In genomic region chr3L:3851847-3852246, dm6 we compare ENCODE assay signal across 2 fruit fly cellular contexts.
TF ChIP-seq lines count a peak whose summit lies in the region.

No protein-coding gene starts in this region.

TF ChIP-seq in whole organism, embryonic, 481 proteins besides CTCF, POLR2A, EP300 and RAD21 (continued from another document and continues in another):
- TF ChIP-seq jumu (GFP tag; optimal IDR thresholded peaks at IDR 0.05; lab: Kevin White, UChicago): peak; percentile 11
- TF ChIP-seq CG1603 (tag; optimal IDR thresholded peaks at IDR 0.05; lab: Kevin White, UChicago): peak; percentile 70
- no peak for TF ChIP-seq CG2129 (GFP tag; IDR thresholded peaks at IDR 0.05; lab: Robert Waterston, UW; ENCODE audit: partially characterized antibody)
- TF ChIP-seq tna (GFP tag; IDR thresholded peaks at IDR 0.05; lab: Robert Waterston, UW; ENCODE audit: partially characterized antibody): no peak
- peak; percentile 18 for TF ChIP-seq CG5245 (GFP tag; optimal IDR thresholded peaks at IDR 0.05; lab: Kevin White, UChicago)
- TF ChIP-seq CG9215 (GFP tag; IDR thresholded peaks at IDR 0.05; lab: Robert Waterston, UW): no peak
- no peak for TF ChIP-seq org-1 (GFP tag; optimal IDR thresholded peaks at IDR 0.05; lab: Kevin White, UChicago)
- TF ChIP-seq CG13775 (GFP tag; optimal IDR thresholded peaks at IDR 0.05; lab: Kevin White, UChicago): peak; percentile 10
- no peak for TF ChIP-seq ap (GFP tag; IDR thresholded peaks at IDR 0.05; lab: Robert Waterston, UW)
- TF ChIP-seq HLH3B (GFP tag; IDR thresholded peaks at IDR 0.05; lab: Robert Waterston, UW): peak; percentile 30; the same call in 1 of the 2 replicates
- TF ChIP-seq CG2120 (GFP tag; optimal IDR thresholded peaks at IDR 0.05; lab: Kevin White, UChicago): peak; percentile 43
- no peak for TF ChIP-seq CG11085 (GFP tag; IDR thresholded peaks at IDR 0.05; lab: Robert Waterston, UW)
- no peak for TF ChIP-seq CG12744 (GFP tag; optimal IDR thresholded peaks at IDR 0.05; lab: Kevin White, UChicago)
- TF ChIP-seq ttk (GFP tag; IDR thresholded peaks at IDR 0.05; lab: Robert Waterston, UW): no peak
- no peak for TF ChIP-seq CG13123 (GFP tag; optimal IDR thresholded peaks at IDR 0.05; lab: Kevin White, UChicago)
- peak; percentile 6 for TF ChIP-seq CG16815 (GFP tag; optimal IDR thresholded peaks at IDR 0.05; lab: Kevin White, UChicago)
- no peak for TF ChIP-seq maf-S (GFP tag; optimal IDR thresholded peaks at IDR 0.05; lab: Kevin White, UChicago)
- TF ChIP-seq ranshi (GFP tag; IDR thresholded peaks at IDR 0.05; lab: Robert Waterston, UW): no peak
- no peak for TF ChIP-seq her (GFP tag; optimal IDR thresholded peaks at IDR 0.05; lab: Kevin White, UChicago)
- TF ChIP-seq vfl (GFP tag; optimal IDR thresholded peaks at IDR 0.05; lab: Kevin White, UChicago): no peak
- TF ChIP-seq CG9727 (GFP tag; optimal IDR thresholded peaks at IDR 0.05; lab: Kevin White, UChicago): peak; percentile 41
- no peak for TF ChIP-seq tup (GFP tag; optimal IDR thresholded peaks at IDR 0.05; lab: Kevin White, UChicago)
- no peak for TF ChIP-seq klu (GFP tag; IDR thresholded peaks at IDR 0.05; lab: Robert Waterston, UW)
- no peak for TF ChIP-seq Dek (tag; optimal IDR thresholded peaks at IDR 0.05; lab: Kevin White, UChicago)
- TF ChIP-seq CG8281 (tag; optimal IDR thresholded peaks at IDR 0.05; lab: Kevin White, UChicago): no peak
- no peak for TF ChIP-seq CG15514 (GFP tag; optimal IDR thresholded peaks at IDR 0.05; lab: Kevin White, UChicago)
- no peak for TF ChIP-seq B-H2 (GFP tag; optimal IDR thresholded peaks at IDR 0.05; lab: Kevin White, UChicago)
- no peak for TF ChIP-seq CG18619 (GFP tag; optimal IDR thresholded peaks at IDR 0.05; lab: Kevin White, UChicago)
- peak; percentile 50 for TF ChIP-seq CG13894 (tag; optimal IDR thresholded peaks at IDR 0.05; lab: Kevin White, UChicago)
- no peak for TF ChIP-seq Meics (GFP tag; optimal IDR thresholded peaks at IDR 0.05; lab: Kevin White, UChicago)
- 0 out of 3 replicates have a peak, but pooled peaks have one; percentile 25 for TF ChIP-seq dysf (GFP tag; IDR thresholded peaks at IDR 0.05; lab: Robert Waterston, UW)
- peak; percentile 57 for TF ChIP-seq Sox102F (GFP tag; optimal IDR thresholded peaks at IDR 0.05; lab: Kevin White, UChicago)
- no peak for TF ChIP-seq CG12942 (GFP tag; optimal IDR thresholded peaks at IDR 0.05; lab: Kevin White, UChicago)
- TF ChIP-seq Awh (GFP tag; IDR thresholded peaks at IDR 0.05; lab: Robert Waterston, UW): peak; percentile 80
- no peak for TF ChIP-seq corto (GFP tag; optimal IDR thresholded peaks at IDR 0.05; lab: Kevin White, UChicago)
- TF ChIP-seq hkb (optimal IDR thresholded peaks at IDR 0.05; lab: Kevin White, UChicago): no peak
- TF ChIP-seq hkb (GFP tag; IDR thresholded peaks at IDR 0.05; lab: Robert Waterston, UW): 0 out of 2 replicates have a peak, but pooled peaks have one; percentile 9
- TF ChIP-seq CG10147 (GFP tag; optimal IDR thresholded peaks at IDR 0.05; lab: Kevin White, UChicago): peak; percentile 29
- no peak for TF ChIP-seq CG17568 (GFP tag; optimal IDR thresholded peaks at IDR 0.05; lab: Kevin White, UChicago)
- TF ChIP-seq HmgZ (tag; optimal IDR thresholded peaks at IDR 0.05; lab: Kevin White, UChicago): no peak
- TF ChIP-seq Xbp1 (GFP tag; optimal IDR thresholded peaks at IDR 0.05; lab: Kevin White, UChicago): peak; percentile 45
- no peak for TF ChIP-seq CG6854 (GFP tag; optimal IDR thresholded peaks at IDR 0.05; lab: Kevin White, UChicago)
- TF ChIP-seq tx (GFP tag; optimal IDR thresholded peaks at IDR 0.05; lab: Kevin White, UChicago): no peak
- no peak for TF ChIP-seq CG7271 (tag; optimal IDR thresholded peaks at IDR 0.05; lab: Kevin White, UChicago)
- TF ChIP-seq CG34376 (GFP tag; optimal IDR thresholded peaks at IDR 0.05; lab: Kevin White, UChicago): no peak
- peak; percentile 50 for TF ChIP-seq CG7839 (tag; optimal IDR thresholded peaks at IDR 0.05; lab: Kevin White, UChicago)
- no peak for TF ChIP-seq Atf3 (GFP tag; optimal IDR thresholded peaks at IDR 0.05; lab: Kevin White, UChicago)
- TF ChIP-seq E2f2 (GFP tag; IDR thresholded peaks at IDR 0.05; lab: Robert Waterston, UW): no peak
- TF ChIP-seq lilli (GFP tag; optimal IDR thresholded peaks at IDR 0.05; lab: Kevin White, UChicago): peak; percentile 37
- no peak for TF ChIP-seq cad (GFP tag; optimal IDR thresholded peaks at IDR 0.05; lab: Kevin White, UChicago)
- no peak for TF ChIP-seq CG9609 (GFP tag; optimal IDR thresholded peaks at IDR 0.05; lab: Kevin White, UChicago)
- no peak for TF ChIP-seq Sry-β (GFP tag; optimal IDR thresholded peaks at IDR 0.05; lab: Kevin White, UChicago)
- TF ChIP-seq CG31388 (GFP tag; optimal IDR thresholded peaks at IDR 0.05; lab: Kevin White, UChicago): no peak
- TF ChIP-seq yki (optimal IDR thresholded peaks at IDR 0.05; lab: Kevin White, UChicago): no peak
- no peak for TF ChIP-seq CG18476 (GFP tag; optimal IDR thresholded peaks at IDR 0.05; lab: Kevin White, UChicago)
- no peak for TF ChIP-seq Eip74EF (GFP tag; optimal IDR thresholded peaks at IDR 0.05; lab: Kevin White, UChicago)
- TF ChIP-seq CG12155 (GFP tag; optimal IDR thresholded peaks at IDR 0.05; lab: Kevin White, UChicago): no peak
- no peak for TF ChIP-seq CG6175 (GFP tag; IDR thresholded peaks at IDR 0.05; lab: Robert Waterston, UW)
- TF ChIP-seq Hr51 (GFP tag; optimal IDR thresholded peaks at IDR 0.05; lab: Kevin White, UChicago): no peak
- no peak for TF ChIP-seq Mes4 (GFP tag; optimal IDR thresholded peaks at IDR 0.05; lab: Kevin White, UChicago)
- TF ChIP-seq grau (tag; optimal IDR thresholded peaks at IDR 0.05; lab: Kevin White, UChicago): peak; percentile 36
- TF ChIP-seq Dip2 (GFP tag; IDR thresholded peaks at IDR 0.05; lab: Robert Waterston, UW): no peak
- no peak for TF ChIP-seq HHEX (GFP tag; optimal IDR thresholded peaks at IDR 0.05; lab: Kevin White, UChicago)
- TF ChIP-seq al (GFP tag; IDR thresholded peaks at IDR 0.05; lab: Robert Waterston, UW): no peak
- no peak for TF ChIP-seq Optix (GFP tag; IDR thresholded peaks at IDR 0.05; lab: Robert Waterston, UW)
- 0 out of 3 replicates have a peak, but pooled peaks have one; percentile 26 for TF ChIP-seq CG11093 (GFP tag; IDR thresholded peaks at IDR 0.05; lab: Robert Waterston, UW)
- TF ChIP-seq Ada2b (GFP tag; IDR thresholded peaks at IDR 0.05; lab: Robert Waterston, UW): no peak
- TF ChIP-seq jing (GFP tag; optimal IDR thresholded peaks at IDR 0.05; lab: Kevin White, UChicago): peak; percentile 4

TF ChIP-seq in whole organism, prepupa, 60 proteins besides CTCF, POLR2A, EP300 and RAD21 (continued from another document):
- TF ChIP-seq Lpt (GFP tag; optimal IDR thresholded peaks at IDR 0.05; lab: Kevin White, UChicago) (no peak), cyc (GFP tag; optimal IDR thresholded peaks at IDR 0.05; lab: Kevin White, UChicago) (peak; percentile 44), vri (GFP tag; optimal IDR thresholded peaks at IDR 0.05; lab: Kevin White, UChicago) (no peak), CG6792 (GFP tag; optimal IDR thresholded peaks at IDR 0.05; lab: Kevin White, UChicago) (peak; percentile 47), CG8632 (GFP tag; optimal IDR thresholded peaks at IDR 0.05; lab: Kevin White, UChicago) (peak; percentile 17), CG32006 (GFP tag; optimal IDR thresholded peaks at IDR 0.05; lab: Kevin White, UChicago) (peak; percentile 32), salr (GFP tag; optimal IDR thresholded peaks at IDR 0.05; lab: Kevin White, UChicago) (peak in 1 of 2 experiments; percentile 44), CG10631 (GFP tag; optimal IDR thresholded peaks at IDR 0.05; lab: Kevin White, UChicago) (peak; percentile 44), Blimp-1 (GFP tag; optimal IDR thresholded peaks at IDR 0.05; lab: Kevin White, UChicago) (no peak), acj6 (GFP tag; optimal IDR thresholded peaks at IDR 0.05; lab: Kevin White, UChicago) (peak; percentile 31), Eip78C (GFP tag; lab: Kevin White, UChicago) (peak; percentile 81), CG11902 (GFP tag; optimal IDR thresholded peaks at IDR 0.05; lab: Kevin White, UChicago) (peak; percentile 40), ss (GFP tag; optimal IDR thresholded peaks at IDR 0.05; lab: Kevin White, UChicago) (peak in 1 of 2 experiments; percentile 41), dsx (GFP tag; optimal IDR thresholded peaks at IDR 0.05; lab: Kevin White, UChicago; ENCODE audit: poor library complexity, severe bottlenecking) (peak; percentile 43), spab (GFP tag; optimal IDR thresholded peaks at IDR 0.05; lab: Kevin White, UChicago) (peak; percentile 45), lz (GFP tag; optimal IDR thresholded peaks at IDR 0.05; lab: Kevin White, UChicago) (peak; percentile 46), Ets21C (GFP tag; optimal IDR thresholded peaks at IDR 0.05; lab: Kevin White, UChicago) (peak; percentile 22), Hr4 (GFP tag; optimal IDR thresholded peaks at IDR 0.05; lab: Kevin White, UChicago) (no peak), CG3032 (tag; optimal IDR thresholded peaks at IDR 0.05; lab: Kevin White, UChicago) (peak; percentile 56), fd85E (GFP tag; optimal IDR thresholded peaks at IDR 0.05; lab: Kevin White, UChicago) (no peak), CG8319 (GFP tag; optimal IDR thresholded peaks at IDR 0.05; lab: Kevin White, UChicago) (peak; percentile 39), CG9139 (GFP tag; optimal IDR thresholded peaks at IDR 0.05; lab: Kevin White, UChicago) (no peak), fd59A (GFP tag; optimal IDR thresholded peaks at IDR 0.05; lab: Kevin White, UChicago) (peak; percentile 54), CG1621 (tag; optimal IDR thresholded peaks at IDR 0.05; lab: Kevin White, UChicago) (peak; percentile 49), Smox (GFP tag; optimal IDR thresholded peaks at IDR 0.05; lab: Kevin White, UChicago) (peak; percentile 1), Hr39 (GFP tag; optimal IDR thresholded peaks at IDR 0.05; lab: Kevin White, UChicago) (peak; percentile 50), CG11294 (GFP tag; IDR thresholded peaks at IDR 0.05; lab: Robert Waterston, UW) (no peak), Sox102F (GFP tag; optimal IDR thresholded peaks at IDR 0.05; lab: Kevin White, UChicago) (peak; percentile 45)
TF ChIP-seq in whole organism, prepupa: peak in this region for 37.
